Worm (Caenorhabditis elegans): ENCODE measurements around the gene lido-13.

lido-13 gene

ce11 chrII:3076915-3077314, 22.8 kb upstream of the lido-13 start, which contains the start of gene Y25C1A.8 (continued):
- TF ChIP-seq daf-16 (GFP tag; optimal IDR thresholded peaks at IDR 0.05) = peak in 1 of 2 experiments; percentile 54
- peak; percentile 49 for TF ChIP-seq daf-16 (tag; optimal IDR thresholded peaks at IDR 0.05)
- TF ChIP-seq pqm-1 (tag; optimal IDR thresholded peaks at IDR 0.05) = peak; percentile 6
- peak; percentile 82 for TF ChIP-seq egl-43 (GFP tag; IDR thresholded peaks at IDR 0.05)
- TF ChIP-seq ctbp-1 (GFP tag; IDR thresholded peaks at IDR 0.05) = peak; percentile 85
- peak; percentile 91 for TF ChIP-seq pha-4 (GFP tag; IDR thresholded peaks at IDR 0.05)
- TF ChIP-seq pha-4 (tag; optimal IDR thresholded peaks at IDR 0.05) = no peak
- peak; percentile 70; the same call in 1 of the 2 replicates for TF ChIP-seq F44E2.7 (GFP tag; IDR thresholded peaks at IDR 0.05)
- peak; percentile 95 for TF ChIP-seq duxl-1 (tag; optimal IDR thresholded peaks at IDR 0.05; ENCODE audit: poor library complexity)
- peak; percentile 48 for TF ChIP-seq snpc-4 (tag; optimal IDR thresholded peaks at IDR 0.05)
- TF ChIP-seq mxl-3 (GFP tag; optimal IDR thresholded peaks at IDR 0.05) = peak; percentile 63
- peak; percentile 78 for TF ChIP-seq F37D6.2 (tag; optimal IDR thresholded peaks at IDR 0.05)
- TF ChIP-seq nhr-10 (tag; optimal IDR thresholded peaks at IDR 0.05) = peak; percentile 2
- peak; percentile 92 for TF ChIP-seq hlh-30 (tag; optimal IDR thresholded peaks at IDR 0.05; ENCODE audit: insufficient read depth)
- peak; percentile 99 for TF ChIP-seq aha-1 (tag)
- peak; percentile 62 for TF ChIP-seq vab-7 (GFP tag; IDR thresholded peaks at IDR 0.05)
- peak in 1 of 2 experiments; percentile 92 for TF ChIP-seq unc-62 (GFP tag; optimal IDR thresholded peaks at IDR 0.05 in 1 of 2)
- TF ChIP-seq unc-62 (tag; optimal IDR thresholded peaks at IDR 0.05) = no peak
- TF ChIP-seq egl-27 (tag; optimal IDR thresholded peaks at IDR 0.05) = no peak
- peak; percentile 89 for TF ChIP-seq hlh-11 (tag; optimal IDR thresholded peaks at IDR 0.05)
- TF ChIP-seq hif-1 (tag; optimal IDR thresholded peaks at IDR 0.05) = peak in 1 of 2 experiments; percentile 79
- peak; percentile 86 for TF ChIP-seq ceh-20 (GFP tag; IDR thresholded peaks at IDR 0.05)
- TF ChIP-seq R02D3.7 (tag; optimal IDR thresholded peaks at IDR 0.05) = no peak
- TF ChIP-seq mxl-2 (GFP tag; conservative IDR thresholded peaks at IDR 0.05) = 0 out of 2 replicates have a peak, but pooled peaks have one; percentile 49
- TF ChIP-seq zfp-3 (GFP tag; conservative IDR thresholded peaks at IDR 0.05) = peak; percentile 85
- TF ChIP-seq ceh-32 (tag; optimal IDR thresholded peaks at IDR 0.05; ENCODE audit: poor library complexity) = peak; percentile 46
- peak; percentile 87 for TF ChIP-seq F10B5.3 (tag; optimal IDR thresholded peaks at IDR 0.05)
- TF ChIP-seq tag-97 (GFP tag; IDR thresholded peaks at IDR 0.05) = no peak
- peak in 1 of 2 experiments; percentile 69 for TF ChIP-seq mdl-1 (tag; optimal IDR thresholded peaks at IDR 0.05)
- TF ChIP-seq skn-1 (tag; optimal IDR thresholded peaks at IDR 0.05) = no peak
- peak; percentile 99 to 100 for TF ChIP-seq lsy-2 (tag; optimal IDR thresholded peaks at IDR 0.05)
- peak; percentile 92 for TF ChIP-seq rbr-2 (tag; optimal IDR thresholded peaks at IDR 0.05)
- TF ChIP-seq lir-3 (tag; optimal IDR thresholded peaks at IDR 0.05) = no peak
- peak; percentile 89 for TF ChIP-seq php-3 (GFP tag; IDR thresholded peaks at IDR 0.05)
- no peak for TF ChIP-seq nhr-41 (GFP tag; IDR thresholded peaks at IDR 0.05)
- TF ChIP-seq daf-8 (GFP tag; IDR thresholded peaks at IDR 0.05) = no peak
- TF ChIP-seq nhr-28 (tag; optimal IDR thresholded peaks at IDR 0.05) = peak; percentile 64
- peak; percentile 71 for TF ChIP-seq Y5F2A.4 (GFP tag; optimal IDR thresholded peaks at IDR 0.05)
- TF ChIP-seq set-16 (GFP tag; IDR thresholded peaks at IDR 0.05) = peak; percentile 55; the same call in 1 of the 2 replicates
- TF ChIP-seq ceh-44 (GFP tag; IDR thresholded peaks at IDR 0.05) = 0 out of 2 replicates have a peak, but pooled peaks have one; percentile 17
- no peak for TF ChIP-seq ZK546.5 (tag; optimal IDR thresholded peaks at IDR 0.05)
- no peak for TF ChIP-seq fos-1 (tag; optimal IDR thresholded peaks at IDR 0.05)
- no peak for TF ChIP-seq sdz-12 (GFP tag; optimal IDR thresholded peaks at IDR 0.05)
- no peak for TF ChIP-seq F26F4.8 (GFP tag; conservative IDR thresholded peaks at IDR 0.05)
- TF ChIP-seq lin-29 (GFP tag; IDR thresholded peaks at IDR 0.05) = peak; percentile 80
- peak; percentile 94 for TF ChIP-seq spr-3 (GFP tag; optimal IDR thresholded peaks at IDR 0.05)
- peak; percentile 83 for TF ChIP-seq dmd-6 (GFP tag; IDR thresholded peaks at IDR 0.05)
- TF ChIP-seq spr-1 (tag; optimal IDR thresholded peaks at IDR 0.05) = peak; percentile 92
- TF ChIP-seq nhr-102 (tag; optimal IDR thresholded peaks at IDR 0.05) = peak; percentile 94
- TF ChIP-seq zfp-2 (tag; optimal IDR thresholded peaks at IDR 0.05) = peak; percentile 47
- peak; percentile 78 for TF ChIP-seq jun-1 (tag; optimal IDR thresholded peaks at IDR 0.05)
- TF ChIP-seq ceh-28 (tag; optimal IDR thresholded peaks at IDR 0.05) = no peak

Data from whole organism, L4 larva.